Fruit fly (Drosophila melanogaster): Measurements from ENCODE around the gene EndoU.
A peak's percentile ranks its signal among the peaks of the same experiment; 100 is the strongest.
"Not testable (repeated sequence)": the region's sequence is repeated elsewhere in the genome, so short reads cannot be mapped to it uniquely, and the experiment has no call there.

Gene EndoU

DNA sequence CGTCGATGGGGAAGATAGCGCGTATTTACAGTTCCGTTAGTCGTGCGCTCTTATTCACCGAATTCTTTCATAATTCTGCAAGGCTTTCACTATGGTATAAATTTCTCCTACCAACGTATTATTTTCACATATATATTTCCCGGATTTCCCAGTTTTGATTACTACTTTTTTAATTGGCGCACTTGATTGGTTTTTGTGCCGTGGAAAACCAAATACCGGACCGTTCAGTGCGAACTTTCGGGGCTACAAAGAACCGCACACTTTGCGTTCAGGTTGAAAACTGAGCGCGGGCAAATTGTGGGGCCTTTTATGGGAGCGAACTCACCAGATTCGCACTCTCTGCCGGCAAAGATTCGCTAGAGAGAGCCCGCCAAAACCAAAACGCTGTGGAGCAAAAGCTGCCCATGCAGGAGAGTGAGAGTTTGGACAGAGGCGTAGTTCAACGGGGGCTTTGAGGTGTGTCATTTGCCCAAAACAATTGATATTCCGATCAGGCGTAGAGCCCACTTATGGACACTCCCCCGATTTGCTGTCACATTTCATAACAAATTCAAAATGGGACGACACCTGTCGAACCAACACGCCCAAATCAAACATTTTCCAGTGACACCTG is 7.0 kb upstream of the EndoU start (continued):
- TF ChIP-seq MBD-R2 (GFP tag; IDR thresholded peaks at IDR 0.05) (peak; percentile 21; the same call in 1 of the 2 replicates), ranshi (GFP tag; IDR thresholded peaks at IDR 0.05) (peak; percentile 67), lbe (GFP tag; optimal IDR thresholded peaks at IDR 0.05) (peak; percentile 3), chinmo (GFP tag; IDR thresholded peaks at IDR 0.05; ENCODE audit: partially characterized antibody) (0 out of 4 replicates have a peak, but pooled peaks have one; percentile 51), so (GFP tag; IDR thresholded peaks at IDR 0.05) (0 out of 3 replicates have a peak, but pooled peaks have one; percentile 15), CG6689 (GFP tag; IDR thresholded peaks at IDR 0.05) (peak; percentile 27; the same call in 1 of the 2 replicates), dysf (GFP tag; IDR thresholded peaks at IDR 0.05) (peak; percentile 67; the same call in 2 of the 3 replicates), gce (GFP tag; IDR thresholded peaks at IDR 0.05) (peak; percentile 41; the same call in 1 of the 3 replicates), slbo (GFP tag; IDR thresholded peaks at IDR 0.05) (peak; percentile 84), ham (GFP tag; IDR thresholded peaks at IDR 0.05) (peak; percentile 30; the same call in 1 of the 2 replicates), Optix (GFP tag; IDR thresholded peaks at IDR 0.05) (peak; percentile 39; the same call in 1 of the 3 replicates), row (GFP tag; IDR thresholded peaks at IDR 0.05) (peak; percentile 75), CG2889 (GFP tag; IDR thresholded peaks at IDR 0.05) (0 out of 3 replicates have a peak, but pooled peaks have one; percentile 11), Atf6 (GFP tag; IDR thresholded peaks at IDR 0.05) (peak; percentile 73), CG11247 (GFP tag; IDR thresholded peaks at IDR 0.05) (0 out of 2 replicates have a peak, but pooled peaks have one; percentile 9), CG11456 (GFP tag; IDR thresholded peaks at IDR 0.05) (peak; percentile 46; the same call in 1 of the 3 replicates), CG9215 (GFP tag; IDR thresholded peaks at IDR 0.05) (peak; percentile 67), rib (GFP tag; IDR thresholded peaks at IDR 0.05) (peak; percentile 73; the same call in 1 of the 2 replicates), CG14014 (GFP tag; IDR thresholded peaks at IDR 0.05) (peak; percentile 68), danr (GFP tag; IDR thresholded peaks at IDR 0.05) (peak; percentile 37; the same call in 1 of the 2 replicates), CG11085 (GFP tag; IDR thresholded peaks at IDR 0.05) (peak; percentile 22; the same call in 1 of the 2 replicates), esg (GFP tag; conservative IDR thresholded peaks at IDR 0.05) (0 out of 2 replicates have a peak, but pooled peaks have one; percentile 25), CG32532 (GFP tag; IDR thresholded peaks at IDR 0.05) (peak; percentile 82), CG31224 (GFP tag; IDR thresholded peaks at IDR 0.05) (0 out of 2 replicates have a peak, but pooled peaks have one; percentile 34), toy (GFP tag; IDR thresholded peaks at IDR 0.05) (0 out of 2 replicates have a peak, but pooled peaks have one; percentile 27), Jarid2 (GFP tag; optimal IDR thresholded peaks at IDR 0.05) (peak; percentile 54), Taf1 (GFP tag; IDR thresholded peaks at IDR 0.05) (peak; percentile 35; the same call in 1 of the 2 replicates), Rx (GFP tag; IDR thresholded peaks at IDR 0.05) (peak; percentile 47), E2f2 (GFP tag; IDR thresholded peaks at IDR 0.05) (peak; percentile 41; the same call in 1 of the 2 replicates), klu (GFP tag; IDR thresholded peaks at IDR 0.05) (peak; percentile 44), Ada2b (GFP tag; IDR thresholded peaks at IDR 0.05) (peak; percentile 35; the same call in 1 of the 2 replicates), Dbx (GFP tag; IDR thresholded peaks at IDR 0.05) (peak; percentile 83), Trl (optimal IDR thresholded peaks at IDR 0.05) (peak; percentile 30 to 73), cas (GFP tag; IDR thresholded peaks at IDR 0.05) (peak; percentile 52; the same call in 1 of the 2 replicates), hkb (GFP tag; IDR thresholded peaks at IDR 0.05) (peak; percentile 25; the same call in 1 of the 2 replicates), CG7372 (GFP tag; IDR thresholded peaks at IDR 0.05) (peak; percentile 46; the same call in 1 of the 2 replicates), Mrtf (GFP tag; IDR thresholded peaks at IDR 0.05) (0 out of 3 replicates have a peak, but pooled peaks have one; percentile 27), Ets65A (GFP tag) (peak; percentile 39), sob (GFP tag; IDR thresholded peaks at IDR 0.05) (peak; percentile 69), CG11093 (GFP tag; IDR thresholded peaks at IDR 0.05) (0 out of 3 replicates have a peak, but pooled peaks have one; percentile 16), wdn (GFP tag; IDR thresholded peaks at IDR 0.05) (peak; percentile 59; the same call in 1 of the 2 replicates), Adf1 (GFP tag; IDR thresholded peaks at IDR 0.05) (peak; percentile 29; the same call in 1 of the 2 replicates), CG9932 (GFP tag; IDR thresholded peaks at IDR 0.05) (peak; percentile 81), Ptx1 (GFP tag; IDR thresholded peaks at IDR 0.05) (0 out of 2 replicates have a peak, but pooled peaks have one; percentile 43), al (GFP tag; IDR thresholded peaks at IDR 0.05) (peak; percentile 55)
- not testable (repeated sequence) for TF ChIP-seq Trl (GFP tag; optimal IDR thresholded peaks at IDR 0.05); hkb (optimal IDR thresholded peaks at IDR 0.05)
